Worm (Caenorhabditis elegans): ENCODE measurements around the gene unc-103.

Gene unc-103

ce11 chrIII:4115085-4115484 is at the start of gene unc-103:
Gene unc-103 (plus strand): TSS chrIII:4115385.
- TF ChIP-seq F37D6.2 (tag; optimal IDR thresholded peaks at IDR 0.05) (no peak), T26A8.4 (GFP tag; IDR thresholded peaks at IDR 0.05) (no peak), nhr-10 (tag; optimal IDR thresholded peaks at IDR 0.05) (no peak), dmd-8 (GFP tag; IDR thresholded peaks at IDR 0.05) (no peak), madf-5 (GFP tag; IDR thresholded peaks at IDR 0.05) (no peak)

- peak; percentile 39 for TF ChIP-seq fkh-10 (GFP tag; optimal IDR thresholded peaks at IDR 0.05)
- no peak for TF ChIP-seq hlh-11 (tag; optimal IDR thresholded peaks at IDR 0.05)
- no peak for TF ChIP-seq sdz-12 (GFP tag; optimal IDR thresholded peaks at IDR 0.05)
Measured at ce11 chrIII:4066333-4066732, 48.9 kb upstream of the unc-103 start, which contains the start of gene unc-79. Gene unc-79 (plus strand): TSS chrIII:4066633.

ce11 chrIII:4068120-4068519 is 47.1 kb upstream of the unc-103 start:
- TF ChIP-seq set-16 (GFP tag; IDR thresholded peaks at IDR 0.05) (peak; percentile 51), Y75B8A.6 (GFP tag; IDR thresholded peaks at IDR 0.05) (no peak)

- peak; percentile 22 for TF ChIP-seq rbr-2 (tag; optimal IDR thresholded peaks at IDR 0.05)
- no peak for TF ChIP-seq hif-1 (tag; optimal IDR thresholded peaks at IDR 0.05)
- TF ChIP-seq snpc-4 (tag; optimal IDR thresholded peaks at IDR 0.05): no peak
- TF ChIP-seq zfp-2 (tag; optimal IDR thresholded peaks at IDR 0.05): no peak
- no peak for TF ChIP-seq egl-27 (tag; optimal IDR thresholded peaks at IDR 0.05)
- peak; percentile 54 for TF ChIP-seq ces-1 (GFP tag; optimal IDR thresholded peaks at IDR 0.05)
- TF ChIP-seq Y48G9A.11 (GFP tag; IDR thresholded peaks at IDR 0.05): no peak
- no peak for TF ChIP-seq pha-4 (GFP tag; IDR thresholded peaks at IDR 0.05)
- TF ChIP-seq pha-4 (tag; optimal IDR thresholded peaks at IDR 0.05): no peak
- TF ChIP-seq tra-1 (GFP tag; IDR thresholded peaks at IDR 0.05): no peak
- no peak for TF ChIP-seq nhr-25 (tag; optimal IDR thresholded peaks at IDR 0.05; ENCODE audit: borderline replicate concordance, insufficient read depth)
Measured at ce11 chrIII:4070239-4070638, 44.9 kb upstream of the unc-103 start.

- TF ChIP-seq nhr-11 (tag; optimal IDR thresholded peaks at IDR 0.05): no peak
- peak; percentile 94 for TF ChIP-seq aha-1 (tag)
- no peak for TF ChIP-seq nhr-42 (GFP tag; IDR thresholded peaks at IDR 0.05)
- peak; percentile 4 for TF ChIP-seq duxl-1 (tag; optimal IDR thresholded peaks at IDR 0.05; ENCODE audit: poor library complexity)
- no peak for TF ChIP-seq gei-8 (GFP tag; optimal IDR thresholded peaks at IDR 0.05)
- no peak for TF ChIP-seq zfp-2 (tag; optimal IDR thresholded peaks at IDR 0.05)
Measured at ce11 chrIII:4083429-4083828, 31.8 kb upstream of the unc-103 start.

ce11 chrIII:4085657-4086056 is 29.5 kb upstream of the unc-103 start:
- TF ChIP-seq T26A8.4 (GFP tag; IDR thresholded peaks at IDR 0.05) (0 out of 2 replicates have a peak, but pooled peaks have one; percentile 3), Y75B8A.6 (GFP tag; IDR thresholded peaks at IDR 0.05) (no peak), lir-3 (tag; optimal IDR thresholded peaks at IDR 0.05) (no peak), aha-1 (tag) (peak; percentile 92), unc-62 (GFP tag; optimal IDR thresholded peaks at IDR 0.05 in 1 of 2) (no peak), unc-62 (tag; optimal IDR thresholded peaks at IDR 0.05) (no peak), attf-4 (tag; optimal IDR thresholded peaks at IDR 0.05) (no peak)

- no peak for TF ChIP-seq T20F7.1 (GFP tag; optimal IDR thresholded peaks at IDR 0.05)
- no peak for TF ChIP-seq mxl-2 (GFP tag; conservative IDR thresholded peaks at IDR 0.05)
- no peak for TF ChIP-seq nhr-102 (tag; optimal IDR thresholded peaks at IDR 0.05)
- TF ChIP-seq T26A8.4 (GFP tag; IDR thresholded peaks at IDR 0.05): no peak
- TF ChIP-seq pha-4 (GFP tag; IDR thresholded peaks at IDR 0.05): no peak
- no peak for TF ChIP-seq pha-4 (tag; optimal IDR thresholded peaks at IDR 0.05)
- no peak for TF ChIP-seq unc-62 (GFP tag; optimal IDR thresholded peaks at IDR 0.05 in 1 of 2)
- no peak for TF ChIP-seq unc-62 (tag; optimal IDR thresholded peaks at IDR 0.05)
- no peak for TF ChIP-seq ztf-11 (tag; optimal IDR thresholded peaks at IDR 0.05)
- TF ChIP-seq attf-4 (tag; optimal IDR thresholded peaks at IDR 0.05): no peak
- TF ChIP-seq tag-97 (GFP tag; IDR thresholded peaks at IDR 0.05): no peak
- TF ChIP-seq fkh-10 (GFP tag; optimal IDR thresholded peaks at IDR 0.05): no peak
- no peak for TF ChIP-seq lin-38 (GFP tag; IDR thresholded peaks at IDR 0.05)
- no peak for TF ChIP-seq ceh-32 (tag; optimal IDR thresholded peaks at IDR 0.05; ENCODE audit: poor library complexity)
- no peak for TF ChIP-seq lim-7 (GFP tag; IDR thresholded peaks at IDR 0.05)
- TF ChIP-seq hlh-11 (tag; optimal IDR thresholded peaks at IDR 0.05): no peak
- TF ChIP-seq dmd-9 (GFP tag; IDR thresholded peaks at IDR 0.05): no peak
- no peak for TF ChIP-seq lin-1 (GFP tag; IDR thresholded peaks at IDR 0.05)
Measured at ce11 chrIII:4086536-4086935, 28.6 kb upstream of the unc-103 start, which contains the start of gene kin-19. Gene kin-19 (minus strand): TSS chrIII:4086636.

Data from whole organism, L4 larva.